Worm (Caenorhabditis elegans): Measurements from ENCODE around the gene Y38H6C.20.

Y38H6C.20 gene

DNA sequence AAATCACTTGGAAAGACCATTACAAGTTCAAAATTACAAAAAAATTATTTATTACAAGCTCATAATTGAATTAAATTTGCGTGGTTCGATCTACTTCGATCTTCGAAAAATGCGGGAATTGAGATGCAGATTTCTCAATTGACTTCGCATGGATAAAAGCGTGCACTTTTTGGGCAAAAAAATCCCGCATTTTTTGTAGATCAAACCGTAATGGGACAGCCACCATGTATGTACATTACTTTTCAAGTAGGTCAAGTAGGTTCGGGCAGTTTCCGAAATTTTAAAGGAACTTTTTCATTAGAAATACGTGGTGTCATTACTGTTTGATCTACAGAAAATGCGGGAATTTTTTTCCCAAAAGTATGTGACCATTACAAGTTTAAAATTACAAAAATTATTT is 53.5 kb downstream of the Y38H6C.20 start (continued):
- TF ChIP-seq nhr-80 (tag; optimal IDR thresholded peaks at IDR 0.05) (peak; percentile 61), F37B4.10 (GFP tag; IDR thresholded peaks at IDR 0.05) (no peak), K12H6.12 (tag; optimal IDR thresholded peaks at IDR 0.05) (no peak), ztf-3 (GFP tag; optimal IDR thresholded peaks at IDR 0.05) (no peak), lin-40 (tag; optimal IDR thresholded peaks at IDR 0.05) (peak; percentile 35), atf-7 (tag; optimal IDR thresholded peaks at IDR 0.05) (peak; percentile 80), Y53G8AR.9 (GFP tag; conservative IDR thresholded peaks at IDR 0.05) (0 out of 2 replicates have a peak, but pooled peaks have one; percentile 65)

Measured in whole organism, young adult.